Fruit fly (Drosophila melanogaster) whole organism, prepupa: ENCODE data around the gene CG7091.

ENCODE experiments used
- Blimp-1 ChIP-seq: fragments of 200-800 bp; sonication (Bioruptor generic); optimal IDR thresholded peaks from 3 replicates; lab custom pipeline; 2017; ENCODE audit warnings: missing biosample characterization, missing genetic modification characterization, mild to moderate bottlenecking, moderate library complexity, missing genetic modification reagents
- CG10631 ChIP-seq: fragments of 200-800 bp; sonication (Bioruptor generic); optimal IDR thresholded peaks from 2 replicates; lab custom pipeline; 2016; ENCODE audit warnings: missing biosample characterization, missing genetic modification characterization
- CG11294 ChIP-seq: fragments of 200-800 bp; sonication (Bioruptor generic); IDR thresholded peaks from 2 replicates; pipeline ENCODE4 v1.3.6; 2022; ENCODE audit warnings: missing biosample characterization, missing genetic modification characterization
- CG11762 ChIP-seq: fragments of 200-800 bp; sonication (Bioruptor generic); optimal IDR thresholded peaks from 3 replicates; lab custom pipeline; 2016; ENCODE audit warnings: missing biosample characterization, missing genetic modification characterization; ENCODE audit not compliant: insufficient read depth
- CG11902 ChIP-seq: fragments of 200-800 bp; sonication (Bioruptor generic); optimal IDR thresholded peaks from 3 replicates; lab custom pipeline; 2016; ENCODE audit warnings: missing biosample characterization, missing genetic modification characterization
- CG15336 ChIP-seq: fragments of 200-800 bp; sonication (Bioruptor generic); IDR thresholded peaks from 2 replicates; pipeline ENCODE4 v1.3.6; 2022; ENCODE audit warnings: missing biosample characterization, missing genetic modification characterization
- CG1621 ChIP-seq: fragments of 200-800 bp; sonication (Bioruptor generic); optimal IDR thresholded peaks from 3 replicates; lab custom pipeline; 2018; ENCODE audit warnings: missing biosample characterization, mild to moderate bottlenecking, missing genetic modification characterization
- CG16779 ChIP-seq: fragments of 200-800 bp; sonication (Bioruptor generic); optimal IDR thresholded peaks from 3 replicates; lab custom pipeline; 2017; ENCODE audit warnings: missing biosample characterization, mild to moderate bottlenecking, missing genetic modification characterization
- CG3032 ChIP-seq: fragments of 200-800 bp; optimal IDR thresholded peaks from 2 replicates; lab custom pipeline; 2019; ENCODE audit warnings: missing biosample characterization, mild to moderate bottlenecking, missing genetic modification characterization, moderate library complexity
- CG34406 ChIP-seq: fragments of 200-800 bp; sonication (Bioruptor generic); optimal IDR thresholded peaks from 3 replicates; lab custom pipeline; 2016; ENCODE audit warnings: missing biosample characterization, missing genetic modification characterization
- CG6276 ChIP-seq: fragments of 200-800 bp; sonication (Bioruptor generic); optimal IDR thresholded peaks from 2 replicates; lab custom pipeline; 2017; ENCODE audit warnings: missing biosample characterization, mild to moderate bottlenecking, missing genetic modification characterization
- CG6808 ChIP-seq: fragments of 200-800 bp; sonication (Bioruptor generic); optimal IDR thresholded peaks from 3 replicates; lab custom pipeline; 2017; ENCODE audit warnings: missing biosample characterization, missing genetic modification characterization, mild to moderate bottlenecking, moderate library complexity, missing genetic modification reagents
- CG6854 ChIP-seq: fragments of 200-800 bp; sonication (Bioruptor generic); optimal IDR thresholded peaks from 2 replicates; lab custom pipeline; 2017; ENCODE audit warnings: missing biosample characterization, mild to moderate bottlenecking, missing genetic modification characterization
- CG8119 ChIP-seq: fragments of 200-800 bp; sonication (Bioruptor generic); IDR thresholded peaks from 3 replicates; pipeline ENCODE4 v1.3.6; 2022; ENCODE audit warnings: missing biosample characterization, missing genetic modification characterization
- CG8319 ChIP-seq: fragments of 200-800 bp; sonication (Bioruptor generic); optimal IDR thresholded peaks from 3 replicates; lab custom pipeline; 2016; ENCODE audit warnings: missing biosample characterization, missing genetic modification characterization
- CG8632 ChIP-seq: fragments of 200-800 bp; sonication (Bioruptor generic); optimal IDR thresholded peaks from 3 replicates; lab custom pipeline; 2016; ENCODE audit warnings: missing biosample characterization, missing genetic modification characterization
- Eip78C ChIP-seq: fragments of 200-800 bp; sonication (Bioruptor generic); peaks from one replicate; lab custom pipeline; 2016; ENCODE audit warnings: missing biosample characterization, missing genetic modification characterization
- Eip93F ChIP-seq: fragments of 200-800 bp; sonication (Bioruptor generic); optimal IDR thresholded peaks from 2 replicates; lab custom pipeline; 2016; ENCODE audit warnings: missing biosample characterization, mild to moderate bottlenecking, missing genetic modification characterization
- Ets96B ChIP-seq: fragments of 200-800 bp; optimal IDR thresholded peaks from 2 replicates; lab custom pipeline; 2019; ENCODE audit warnings: missing biosample characterization, mild to moderate bottlenecking, missing genetic modification characterization, moderate library complexity
- Hr38 ChIP-seq: sonication (Bioruptor generic); optimal IDR thresholded peaks from 2 replicates; lab custom pipeline; 2016; ENCODE audit warnings: missing biosample characterization, missing genetic modification characterization
- Hr39 ChIP-seq: fragments of 200-800 bp; sonication (Bioruptor generic); optimal IDR thresholded peaks from 2 replicates; lab custom pipeline; 2016; ENCODE audit warnings: missing biosample characterization, missing genetic modification characterization
- Lpt ChIP-seq: fragments of 200-800 bp; sonication (Bioruptor generic); optimal IDR thresholded peaks from 3 replicates; lab custom pipeline; 2016; ENCODE audit warnings: missing biosample characterization, missing genetic modification characterization
- Met ChIP-seq: fragments of 200-800 bp; sonication (Bioruptor generic); optimal IDR thresholded peaks from 3 replicates; lab custom pipeline; 2016; ENCODE audit warnings: missing biosample characterization, missing genetic modification characterization
- OdsH ChIP-seq: fragments of 200-800 bp; sonication (Bioruptor generic); optimal IDR thresholded peaks from 3 replicates; lab custom pipeline; 2016; ENCODE audit warnings: missing biosample characterization, missing genetic modification characterization
- Smox ChIP-seq: fragments of 200-800 bp; sonication (Bioruptor generic); optimal IDR thresholded peaks from 3 replicates; lab custom pipeline; 2016; ENCODE audit warnings: missing biosample characterization, missing genetic modification characterization
- Sox102F ChIP-seq: fragments of 200-800 bp; sonication (Bioruptor generic); optimal IDR thresholded peaks from 2 replicates; lab custom pipeline; 2016; ENCODE audit warnings: missing biosample characterization, mild to moderate bottlenecking, missing genetic modification characterization
- Sox14 ChIP-seq: fragments of 200-800 bp; sonication (Bioruptor generic); optimal IDR thresholded peaks from 3 replicates; lab custom pipeline; 2016; ENCODE audit warnings: missing biosample characterization, missing genetic modification characterization
- Sox15 ChIP-seq: fragments of 200-800 bp; sonication (Bioruptor generic); optimal IDR thresholded peaks from 3 replicates; lab custom pipeline; 2016; ENCODE audit warnings: missing biosample characterization, missing genetic modification characterization
- acj6 ChIP-seq: fragments of 200-800 bp; sonication (Bioruptor generic); optimal IDR thresholded peaks from 3 replicates; lab custom pipeline; 2016; ENCODE audit warnings: missing biosample characterization, missing genetic modification characterization
- cyc ChIP-seq: fragments of 200-800 bp; sonication (Bioruptor generic); optimal IDR thresholded peaks from 3 replicates; lab custom pipeline; 2016; ENCODE audit warnings: missing biosample characterization, missing genetic modification characterization
- dac ChIP-seq: fragments of 200-800 bp; sonication (Bioruptor generic); optimal IDR thresholded peaks from 2 replicates; lab custom pipeline; 2017; ENCODE audit warnings: missing biosample characterization, mild to moderate bottlenecking, missing genetic modification characterization
- eg ChIP-seq: fragments of 200-800 bp; sonication (Bioruptor generic); IDR thresholded peaks from 3 replicates; pipeline ENCODE4 v1.3.6; 2022; ENCODE audit warnings: missing biosample characterization, missing genetic modification characterization
- esn ChIP-seq: fragments of 200-800 bp; sonication (Bioruptor generic); optimal IDR thresholded peaks from 2 replicates; lab custom pipeline; 2016; ENCODE audit warnings: missing biosample characterization, mild to moderate bottlenecking, missing genetic modification characterization, moderate library complexity
- fkh ChIP-seq: fragments of 200-800 bp; sonication (Bioruptor generic); optimal IDR thresholded peaks from 3 replicates; lab custom pipeline; 2017; ENCODE audit warnings: missing biosample characterization, mild to moderate bottlenecking, missing genetic modification characterization, moderate library complexity
- net ChIP-seq: fragments of 200-800 bp; sonication (Bioruptor generic); optimal IDR thresholded peaks from 3 replicates; lab custom pipeline; 2016; ENCODE audit warnings: missing biosample characterization, missing genetic modification characterization
- spab ChIP-seq: fragments of 200-800 bp; sonication (Bioruptor generic); optimal IDR thresholded peaks from 2 replicates; lab custom pipeline; 2017; ENCODE audit warnings: missing biosample characterization, mild to moderate bottlenecking, missing genetic modification characterization, missing genetic modification reagents
- ss ChIP-seq, 2 experiments: fragments of 200-800 bp; sonication (Bioruptor generic); optimal IDR thresholded peaks; 2 replicates in 1 of 2; 3 replicates in 1 of 2; lab custom pipeline; 2017 to 2018; ENCODE audit warnings: mild to moderate bottlenecking in 2 of 2, missing biosample characterization in 2 of 2, missing genetic modification characterization in 2 of 2, moderate library complexity in 1 of 2
- svp ChIP-seq: fragments of 200-800 bp; sonication (Bioruptor generic); peaks from one replicate; lab custom pipeline; 2016; ENCODE audit warnings: missing biosample characterization, missing genetic modification characterization
- vri ChIP-seq: fragments of 200-800 bp; sonication (Bioruptor generic); optimal IDR thresholded peaks from 3 replicates; lab custom pipeline; 2016; ENCODE audit warnings: missing biosample characterization, mild to moderate bottlenecking, missing genetic modification characterization

CG7091 gene

dm6 chr3R:12982167-12982981 lies 4.6 kb downstream of the CG7091 start (continued):
- TF ChIP-seq CG8632 (peak; percentile 72), Eip93F (GFP tag; lab: Kevin White, UChicago) (peak; percentile 43), CG6276 (GFP tag; lab: Kevin White, UChicago) (peak; percentile 70), svp (GFP tag; lab: Kevin White, UChicago) (peak; percentile 51), Eip78C (GFP tag; lab: Kevin White, UChicago) (peak; percentile 93), CG15336 (GFP tag; lab: Robert Waterston, UW) (peak; percentile 50), eg (GFP tag; lab: Robert Waterston, UW) (peak; percentile 87), Smox (GFP tag; lab: Kevin White, UChicago) (peak; percentile 46), CG11294 (GFP tag; lab: Robert Waterston, UW) (0 out of 2 replicates have a peak, but pooled peaks have one; percentile 17), CG8319 (GFP tag; lab: Kevin White, UChicago) (no peak), CG10631 (peak; percentile 49), ss (GFP tag; optimal IDR thresholded peaks at IDR 0.05; lab: Kevin White, UChicago) (peak; percentile 20 to 56), CG11902 (GFP tag; lab: Kevin White, UChicago) (peak; percentile 32), Blimp-1 (no peak), dac (GFP tag; lab: Kevin White, UChicago) (peak; percentile 25), CG16779 (no peak), Sox14 (GFP tag; lab: Kevin White, UChicago) (peak; percentile 30), net (GFP tag; lab: Kevin White, UChicago) (peak; percentile 59), Sox15 (GFP tag; lab: Kevin White, UChicago) (peak; percentile 40), esn (peak; percentile 60)

dm6 chr3R:12982982-12983633 lies 5.3 kb downstream of the CG7091 start:
- TF ChIP-seq eg (GFP tag; lab: Robert Waterston, UW) (peak; percentile 55; the same call in 2 of the 3 replicates), CG8119 (GFP tag; lab: Robert Waterston, UW) (peak; percentile 13; the same call in 1 of the 3 replicates), svp (GFP tag; lab: Kevin White, UChicago) (peak; percentile 36), CG15336 (GFP tag; lab: Robert Waterston, UW) (peak; percentile 41; the same call in 1 of the 2 replicates), Lpt (GFP tag; lab: Kevin White, UChicago) (no peak), vri (GFP tag; lab: Kevin White, UChicago) (peak; percentile 36), Sox102F (GFP tag; lab: Kevin White, UChicago) (no peak), fkh (GFP tag; lab: Kevin White, UChicago) (peak; percentile 45), acj6 (GFP tag; lab: Kevin White, UChicago) (no peak)

dm6 chr3R:12985828-12986530 lies 8.2 kb downstream of the CG7091 start, which contains the start of gene CG31342:
Gene CG31342, plus strand, starts transcription at chr3R:12986041.
- TF ChIP-seq esn, result peak; percentile 52
- TF ChIP-seq cyc, result peak; percentile 1
- peak; percentile 48 for TF ChIP-seq svp (GFP tag; lab: Kevin White, UChicago)
- peak; percentile 57 for TF ChIP-seq CG3032 (tag; lab: Kevin White, UChicago)
- TF ChIP-seq CG8119 (GFP tag; lab: Robert Waterston, UW), result peak; percentile 41; the same call in 2 of the 3 replicates
- TF ChIP-seq CG15336 (GFP tag; lab: Robert Waterston, UW), result peak; percentile 67
- TF ChIP-seq CG8319 (GFP tag; lab: Kevin White, UChicago), result no peak
- no peak for TF ChIP-seq CG11762 (GFP tag; lab: Kevin White, UChicago)
- no peak for TF ChIP-seq CG1621

- TF ChIP-seq CG6808 (no peak), spab (GFP tag; lab: Kevin White, UChicago) (no peak), CG6854 (GFP tag; lab: Kevin White, UChicago) (no peak), cyc (no peak), OdsH (GFP tag; lab: Kevin White, UChicago) (no peak), CG15336 (GFP tag; lab: Robert Waterston, UW) (no peak), CG10631 (no peak), Eip93F (GFP tag; lab: Kevin White, UChicago) (no peak), Hr39 (no peak), Ets96B (tag; lab: Kevin White, UChicago) (no peak), svp (GFP tag; lab: Kevin White, UChicago) (no peak), Blimp-1 (no peak), Hr38 (GFP tag; lab: Kevin White, UChicago) (no peak), CG34406 (GFP tag; lab: Kevin White, UChicago) (no peak), Sox15 (GFP tag; lab: Kevin White, UChicago) (no peak), Met (GFP tag; lab: Kevin White, UChicago) (no peak), CG16779 (no peak), CG11762 (GFP tag; lab: Kevin White, UChicago) (no peak)
These were observed 10.6 kb downstream of the CG7091 start, which contains the start of gene CG14383 for dm6 chr3R:12988411-12988810. Gene CG14383, minus strand, starts transcription at chr3R:12988511.
